Fruit fly (Drosophila melanogaster): Measurements from ENCODE around the gene CG6938.

DNA sequence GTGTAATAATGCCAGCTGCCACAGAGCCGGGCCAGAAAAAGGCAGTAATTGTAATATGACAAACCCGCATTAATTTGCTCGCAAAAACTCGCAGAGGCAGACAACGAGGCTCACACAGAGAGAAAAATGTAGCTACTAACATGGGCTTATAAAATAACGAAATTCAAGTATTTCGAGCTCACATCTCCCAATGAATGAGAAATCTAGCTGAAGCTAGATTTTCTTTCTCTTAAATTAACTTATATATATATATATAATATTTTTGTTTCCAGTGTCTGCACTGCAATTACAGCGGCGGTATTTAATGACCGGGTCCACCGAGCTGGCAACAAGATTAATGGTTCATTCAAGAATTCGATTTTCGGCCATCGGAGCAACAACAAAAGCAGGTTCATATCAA lies 31.5 kb downstream of the CG6938 start:
- no peak for TF ChIP-seq insv (optimal IDR thresholded peaks at IDR 0.05)
- no peak for TF ChIP-seq Sin3A (optimal IDR thresholded peaks at IDR 0.05)
- TF ChIP-seq psq (optimal IDR thresholded peaks at IDR 0.05), result no peak
- no peak for TF ChIP-seq ttk (optimal IDR thresholded peaks at IDR 0.05)
